Worm (Caenorhabditis elegans): ENCODE results near the gene Y69E1A.5.

- TF ChIP-seq zip-4 (GFP tag; optimal IDR thresholded peaks at IDR 0.05) (no peak), lsy-2 (tag; optimal IDR thresholded peaks at IDR 0.05) (no peak), nhr-28 (tag; optimal IDR thresholded peaks at IDR 0.05) (no peak), ceh-88 (GFP tag; IDR thresholded peaks at IDR 0.05) (no peak), nhr-47 (tag; optimal IDR thresholded peaks at IDR 0.05) (no peak), skn-1 (tag; optimal IDR thresholded peaks at IDR 0.05) (no peak), fkh-10 (GFP tag; optimal IDR thresholded peaks at IDR 0.05) (no peak), nhr-12 (tag; optimal IDR thresholded peaks at IDR 0.05) (no peak)
These were observed 42.1 kb downstream of the Y69E1A.5 start, which contains the start of gene ZK593.3 for ce11 chrIV:10915388-10915787.
